Worm (Caenorhabditis elegans) whole organism, L2 larva: ENCODE measurements around the gene elp-1.

Experiments used
- R02D3.7 ChIP-seq: fragments of 150-350 bp; optimal IDR thresholded peaks from 2 replicates; lab custom pipeline; 2014; ENCODE audit warnings: missing biosample characterization, missing genetic modification characterization
- ceh-16 ChIP-seq: fragments of 150-350 bp; optimal IDR thresholded peaks from 2 replicates; lab custom pipeline; 2014; ENCODE audit warnings: missing biosample characterization, missing genetic modification characterization
- crh-2 ChIP-seq: sonication (generic microtip); optimal IDR thresholded peaks from 2 replicates; lab custom pipeline; 2017; ENCODE audit warnings: missing biosample characterization, missing genetic modification characterization
- elt-1 ChIP-seq: fragments of 150-350 bp; optimal IDR thresholded peaks from 2 replicates; lab custom pipeline; 2014; ENCODE audit warnings: missing biosample characterization, missing genetic modification characterization
- lin-13 ChIP-seq: fragments of 150-350 bp; optimal IDR thresholded peaks from 2 replicates; lab custom pipeline; 2014; ENCODE audit warnings: missing biosample characterization, missing genetic modification reagents, missing genetic modification characterization
- mbf-1 ChIP-seq: sonication (generic microtip); optimal IDR thresholded peaks from 2 replicates; lab custom pipeline; 2017; ENCODE audit warnings: missing biosample characterization, missing genetic modification characterization
- mdl-1 ChIP-seq, 2 experiments: fragments of 150-350 bp in 1 of 2; sonication (generic microtip) in 1 of 2; optimal IDR thresholded peaks; 2 replicates each; lab custom pipeline; 2017; ENCODE audit warnings: missing biosample characterization in 2 of 2, missing genetic modification characterization in 2 of 2
- nhr-77 ChIP-seq: fragments of 150-350 bp; optimal IDR thresholded peaks from 2 replicates; lab custom pipeline; 2014; ENCODE audit warnings: missing biosample characterization, missing genetic modification characterization
- unc-55 ChIP-seq: fragments of 150-350 bp; sonication (generic microtip); optimal IDR thresholded peaks from 3 replicates; lab custom pipeline; 2014; ENCODE audit warnings: missing biosample characterization, missing genetic modification reagents, missing genetic modification characterization
- zag-1 ChIP-seq: fragments of 150-350 bp; optimal IDR thresholded peaks from 2 replicates; lab custom pipeline; 2014; ENCODE audit warnings: missing biosample characterization, missing genetic modification characterization

- TF ChIP-seq nhr-77 (tag; lab: Kevin White, UChicago) (no peak), elt-1 (no peak), crh-2 (no peak), ceh-16 (tag; lab: Kevin White, UChicago) (no peak), lin-13 (GFP tag; lab: Kevin White, UChicago) (peak; percentile 30), mbf-1 (tag; lab: Kevin White, UChicago) (no peak), R02D3.7 (tag; lab: Kevin White, UChicago) (no peak), mdl-1 (tag; optimal IDR thresholded peaks at IDR 0.05; lab: Kevin White, UChicago) (no peak), unc-55 (peak; percentile 54), zag-1 (tag; lab: Kevin White, UChicago) (no peak)
Measured at ce11 chrV:20744290-20744837, 25.6 kb downstream of the elp-1 start, which contains the start of gene dnj-25.
